Worm (Caenorhabditis elegans): ENCODE data around the gene par-1.

The par-1 gene

ce11 chrV:14092403-14092802 is 52.8 kb downstream of the par-1 start, which contains the start of gene D1086.3 (continued):
- TF ChIP-seq gei-8 (GFP tag; optimal IDR thresholded peaks at IDR 0.05) (no peak), pqm-1 (tag; optimal IDR thresholded peaks at IDR 0.05) (no peak), unc-62 (GFP tag; optimal IDR thresholded peaks at IDR 0.05 in 1 of 2) (no peak), unc-62 (tag; optimal IDR thresholded peaks at IDR 0.05) (no peak), hmg-1.1 (GFP tag; IDR thresholded peaks at IDR 0.05) (0 out of 2 replicates have a peak, but pooled peaks have one; percentile 23), hif-1 (tag; optimal IDR thresholded peaks at IDR 0.05) (no peak), php-3 (GFP tag; IDR thresholded peaks at IDR 0.05) (0 out of 2 replicates have a peak, but pooled peaks have one; percentile 20), zag-1 (tag; optimal IDR thresholded peaks at IDR 0.05) (no peak), daf-19 (GFP tag; conservative IDR thresholded peaks at IDR 0.05) (0 out of 2 replicates have a peak, but pooled peaks have one; percentile 46), nhr-28 (tag; optimal IDR thresholded peaks at IDR 0.05) (no peak), nhr-42 (GFP tag; IDR thresholded peaks at IDR 0.05) (no peak), aha-1 (tag) (no peak), vab-7 (GFP tag; IDR thresholded peaks at IDR 0.05) (no peak), set-16 (GFP tag; IDR thresholded peaks at IDR 0.05) (no peak), mep-1 (tag; optimal IDR thresholded peaks at IDR 0.05) (no peak), Y5F2A.4 (GFP tag; optimal IDR thresholded peaks at IDR 0.05) (no peak)

ce11 chrV:14090309-14090967 is 54.7 kb downstream of the par-1 start, which contains the start of the genes D1086.5 and him-5:
Gene D1086.5 (minus strand): TSS chrV:14090359.
Gene him-5 (plus strand): TSS chrV:14090426.
- TF ChIP-seq nhr-48 (tag; optimal IDR thresholded peaks at IDR 0.05) (no peak), ceh-62 (tag; optimal IDR thresholded peaks at IDR 0.05) (no peak), ZK546.5 (tag; optimal IDR thresholded peaks at IDR 0.05) (no peak), T26A8.4 (GFP tag; IDR thresholded peaks at IDR 0.05) (no peak), mep-1 (tag; optimal IDR thresholded peaks at IDR 0.05) (no peak), unc-62 (GFP tag; optimal IDR thresholded peaks at IDR 0.05 in 1 of 2) (peak in 1 of 2 experiments; percentile 57), unc-62 (tag; optimal IDR thresholded peaks at IDR 0.05) (no peak), attf-4 (tag; optimal IDR thresholded peaks at IDR 0.05) (no peak), daf-16 (GFP tag; optimal IDR thresholded peaks at IDR 0.05) (no peak), daf-16 (tag; optimal IDR thresholded peaks at IDR 0.05) (no peak)

- TF ChIP-seq Y48G9A.11 (GFP tag; IDR thresholded peaks at IDR 0.05) (no peak), R02D3.7 (tag; optimal IDR thresholded peaks at IDR 0.05) (no peak)
These were observed 57.1 kb downstream of the par-1 start, which contains the start of gene D1086.19 for ce11 chrV:14088051-14088450. Gene D1086.19 (plus strand): TSS chrV:14088351.

ce11 chrV:14085589-14085988 is 59.6 kb downstream of the par-1 start, which contains the start of gene D1086.18:
Gene D1086.18 (plus strand): TSS chrV:14085889.
- TF ChIP-seq T20F7.1 (GFP tag; optimal IDR thresholded peaks at IDR 0.05) (no peak), lir-3 (tag; optimal IDR thresholded peaks at IDR 0.05) (no peak), ceh-44 (GFP tag; IDR thresholded peaks at IDR 0.05) (no peak), R02D3.7 (tag; optimal IDR thresholded peaks at IDR 0.05) (no peak), F26F4.8 (GFP tag; conservative IDR thresholded peaks at IDR 0.05) (no peak), T26A8.4 (GFP tag; IDR thresholded peaks at IDR 0.05) (no peak), zip-11 (GFP tag; IDR thresholded peaks at IDR 0.05) (no peak), zfp-2 (tag; optimal IDR thresholded peaks at IDR 0.05) (no peak), F10B5.3 (tag; optimal IDR thresholded peaks at IDR 0.05) (no peak), nhr-76 (tag; optimal IDR thresholded peaks at IDR 0.05) (no peak), egl-27 (tag; optimal IDR thresholded peaks at IDR 0.05) (no peak)

ce11 chrV:14083970-14084369 is 61.2 kb downstream of the par-1 start, which contains the start of gene D1086.7:
Gene D1086.7 (plus strand): TSS chrV:14084270.
- TF ChIP-seq unc-62 (GFP tag; optimal IDR thresholded peaks at IDR 0.05 in 1 of 2) (peak in 1 of 2 experiments; percentile 49), unc-62 (tag; optimal IDR thresholded peaks at IDR 0.05) (no peak), nhr-42 (GFP tag; IDR thresholded peaks at IDR 0.05) (no peak), T20F7.1 (GFP tag; optimal IDR thresholded peaks at IDR 0.05) (no peak)

Measured in whole organism, L4 larva.